Fruit fly (Drosophila melanogaster): ENCODE results near the gene CG4537.

The CG4537 gene

dm6 chr2L:9918020-9918959, 27.6 kb downstream of the CG4537 start, which contains the start of the genes CG5885 and CG4598 (continued):
- peak; percentile 85 for TF ChIP-seq CG9139 (GFP tag; optimal IDR thresholded peaks at IDR 0.05)
- peak; percentile 47 for TF ChIP-seq CG11762 (GFP tag; optimal IDR thresholded peaks at IDR 0.05; ENCODE audit: insufficient read depth)
- peak; percentile 76 for TF ChIP-seq acj6 (GFP tag; optimal IDR thresholded peaks at IDR 0.05)
- peak; percentile 87 for TF ChIP-seq net (GFP tag; optimal IDR thresholded peaks at IDR 0.05)
- peak; percentile 64 for TF ChIP-seq spab (GFP tag; optimal IDR thresholded peaks at IDR 0.05)
- peak; percentile 35 for TF ChIP-seq dsx (GFP tag; optimal IDR thresholded peaks at IDR 0.05; ENCODE audit: poor library complexity, severe bottlenecking)
- peak; percentile 57 for TF ChIP-seq Ets21C (GFP tag; optimal IDR thresholded peaks at IDR 0.05)
- peak; percentile 75 for TF ChIP-seq Eip75B (GFP tag; optimal IDR thresholded peaks at IDR 0.05)
- peak; percentile 56 for TF ChIP-seq Sox15 (GFP tag; optimal IDR thresholded peaks at IDR 0.05)
- TF ChIP-seq Sox102F (GFP tag; optimal IDR thresholded peaks at IDR 0.05) = peak; percentile 71
- TF ChIP-seq Blimp-1 (GFP tag; optimal IDR thresholded peaks at IDR 0.05) = peak; percentile 50
- TF ChIP-seq esn (GFP tag; optimal IDR thresholded peaks at IDR 0.05) = peak; percentile 82
- TF ChIP-seq CG6854 (GFP tag; optimal IDR thresholded peaks at IDR 0.05) = peak; percentile 7
- peak; percentile 46 for TF ChIP-seq topi (GFP tag; optimal IDR thresholded peaks at IDR 0.05)
- TF ChIP-seq lz (GFP tag; optimal IDR thresholded peaks at IDR 0.05) = peak; percentile 77
- TF ChIP-seq ss (GFP tag; optimal IDR thresholded peaks at IDR 0.05) = peak; percentile 83 to 86
- TF ChIP-seq CG3032 (tag; optimal IDR thresholded peaks at IDR 0.05) = peak; percentile 63

- TF ChIP-seq CG6808 (GFP tag; optimal IDR thresholded peaks at IDR 0.05) (no peak), salr (GFP tag; optimal IDR thresholded peaks at IDR 0.05) (no peak), Eip78C (GFP tag) (no peak), fd85E (GFP tag; optimal IDR thresholded peaks at IDR 0.05) (no peak), fd59A (GFP tag; optimal IDR thresholded peaks at IDR 0.05) (no peak), Sox102F (GFP tag; optimal IDR thresholded peaks at IDR 0.05) (no peak), vri (GFP tag; optimal IDR thresholded peaks at IDR 0.05) (no peak), CG6792 (GFP tag; optimal IDR thresholded peaks at IDR 0.05) (no peak), CG1621 (tag; optimal IDR thresholded peaks at IDR 0.05) (no peak), Hr38 (GFP tag; optimal IDR thresholded peaks at IDR 0.05) (no peak), CG3032 (tag; optimal IDR thresholded peaks at IDR 0.05) (no peak), Hr39 (GFP tag; optimal IDR thresholded peaks at IDR 0.05) (no peak), pdm3 (GFP tag; optimal IDR thresholded peaks at IDR 0.05) (no peak), CG6854 (GFP tag; optimal IDR thresholded peaks at IDR 0.05) (no peak)
Measured at dm6 chr2L:9919218-9919617, 28.5 kb downstream of the CG4537 start.

DNA sequence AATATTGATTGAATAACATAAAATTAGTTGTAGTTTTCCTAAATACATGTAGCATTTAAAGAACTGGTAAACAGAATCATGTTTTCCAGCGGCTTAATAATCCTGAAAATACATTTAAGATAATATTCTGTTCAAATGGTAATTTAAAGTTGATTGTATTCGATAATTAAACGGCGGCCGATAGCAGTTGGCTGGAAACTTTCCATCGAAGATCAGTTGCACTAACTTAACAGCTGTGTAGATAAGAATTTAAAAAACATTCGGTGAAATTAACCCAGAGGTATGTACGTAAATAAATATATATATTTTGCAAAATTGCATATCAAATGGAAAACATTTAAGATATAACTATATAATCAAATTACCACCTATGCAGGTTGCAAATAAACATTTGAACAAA, 29.3 kb downstream of the CG4537 start, which contains the start of gene CG4594:
CG4594 (plus strand) TSS at position 212 of the 400 bp plus-strand sequence.
- no peak for TF ChIP-seq fd59A (GFP tag; optimal IDR thresholded peaks at IDR 0.05)
- TF ChIP-seq svp (GFP tag) = peak; percentile 46

- TF ChIP-seq CG32006 (GFP tag; optimal IDR thresholded peaks at IDR 0.05) = peak; percentile 75
- peak; percentile 55 for TF ChIP-seq CG9139 (GFP tag; optimal IDR thresholded peaks at IDR 0.05)
- TF ChIP-seq Hr4 (GFP tag; optimal IDR thresholded peaks at IDR 0.05) = peak; percentile 78
- TF ChIP-seq CG6276 (GFP tag; optimal IDR thresholded peaks at IDR 0.05) = peak; percentile 60
- peak; percentile 75 for TF ChIP-seq lz (GFP tag; optimal IDR thresholded peaks at IDR 0.05)
- TF ChIP-seq pdm3 (GFP tag; optimal IDR thresholded peaks at IDR 0.05) = no peak
- TF ChIP-seq CG31627 (GFP tag; optimal IDR thresholded peaks at IDR 0.05) = peak; percentile 70
- TF ChIP-seq fd59A (GFP tag; optimal IDR thresholded peaks at IDR 0.05) = peak; percentile 43
- no peak for TF ChIP-seq CG6854 (GFP tag; optimal IDR thresholded peaks at IDR 0.05)
- TF ChIP-seq CG11294 (GFP tag; IDR thresholded peaks at IDR 0.05) = peak; percentile 13; the same call in 1 of the 2 replicates
- no peak for TF ChIP-seq OdsH (GFP tag; optimal IDR thresholded peaks at IDR 0.05)
- peak; percentile 84 for TF ChIP-seq svp (GFP tag)
- TF ChIP-seq CG4318 (GFP tag; optimal IDR thresholded peaks at IDR 0.05) = peak; percentile 28
- no peak for TF ChIP-seq Eip78C (GFP tag)
- peak; percentile 31; the same call in 1 of the 2 replicates for TF ChIP-seq Gug (GFP tag; IDR thresholded peaks at IDR 0.05)
- TF ChIP-seq CG10669 (GFP tag; optimal IDR thresholded peaks at IDR 0.05) = no peak
- TF ChIP-seq Sox15 (GFP tag; optimal IDR thresholded peaks at IDR 0.05) = peak; percentile 28
- TF ChIP-seq Smox (GFP tag; optimal IDR thresholded peaks at IDR 0.05) = peak; percentile 81
- peak; percentile 82 for TF ChIP-seq Sox102F (GFP tag; optimal IDR thresholded peaks at IDR 0.05)
- TF ChIP-seq fd85E (GFP tag; optimal IDR thresholded peaks at IDR 0.05) = no peak
- peak; percentile 72 for TF ChIP-seq CG3032 (tag; optimal IDR thresholded peaks at IDR 0.05)
- TF ChIP-seq CG6808 (GFP tag; optimal IDR thresholded peaks at IDR 0.05) = peak; percentile 62
- peak; percentile 82 for TF ChIP-seq CG3919 (GFP tag; optimal IDR thresholded peaks at IDR 0.05)
- peak; percentile 5 for TF ChIP-seq CG8319 (GFP tag; optimal IDR thresholded peaks at IDR 0.05)
- TF ChIP-seq ss (GFP tag; optimal IDR thresholded peaks at IDR 0.05) = no peak
Measured at dm6 chr2L:9921401-9921800, 30.7 kb downstream of the CG4537 start, which contains the start of gene CG4592. Gene CG4592 (plus strand): TSS chr2L:9921633.
